Worm (Caenorhabditis elegans): ENCODE results near the gene npr-1.

Gene npr-1

DNA sequence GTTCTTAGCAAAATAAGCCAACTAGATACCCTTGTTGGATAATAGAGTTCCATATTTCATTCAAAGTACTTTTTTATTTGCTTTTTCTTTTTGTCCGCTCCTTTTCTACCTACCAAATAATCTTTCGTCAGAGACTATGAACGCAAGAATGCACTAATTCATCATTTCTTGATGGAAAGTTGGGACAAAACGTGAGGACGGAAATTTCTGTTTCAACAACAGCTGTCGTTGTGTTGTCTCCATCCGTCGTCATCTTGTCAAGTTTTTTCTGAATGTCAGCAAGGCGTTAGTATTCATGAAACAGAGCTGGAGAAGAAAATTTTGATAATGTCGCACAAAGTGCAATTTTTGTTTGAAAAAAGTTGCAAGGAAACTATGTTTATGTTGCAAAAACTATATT lies 15.0 kb upstream of the npr-1 start:
- TF ChIP-seq lin-14 (GFP tag; optimal IDR thresholded peaks at IDR 0.05) (peak; percentile 61), pax-3 (tag; optimal IDR thresholded peaks at IDR 0.05) (no peak)

DNA sequence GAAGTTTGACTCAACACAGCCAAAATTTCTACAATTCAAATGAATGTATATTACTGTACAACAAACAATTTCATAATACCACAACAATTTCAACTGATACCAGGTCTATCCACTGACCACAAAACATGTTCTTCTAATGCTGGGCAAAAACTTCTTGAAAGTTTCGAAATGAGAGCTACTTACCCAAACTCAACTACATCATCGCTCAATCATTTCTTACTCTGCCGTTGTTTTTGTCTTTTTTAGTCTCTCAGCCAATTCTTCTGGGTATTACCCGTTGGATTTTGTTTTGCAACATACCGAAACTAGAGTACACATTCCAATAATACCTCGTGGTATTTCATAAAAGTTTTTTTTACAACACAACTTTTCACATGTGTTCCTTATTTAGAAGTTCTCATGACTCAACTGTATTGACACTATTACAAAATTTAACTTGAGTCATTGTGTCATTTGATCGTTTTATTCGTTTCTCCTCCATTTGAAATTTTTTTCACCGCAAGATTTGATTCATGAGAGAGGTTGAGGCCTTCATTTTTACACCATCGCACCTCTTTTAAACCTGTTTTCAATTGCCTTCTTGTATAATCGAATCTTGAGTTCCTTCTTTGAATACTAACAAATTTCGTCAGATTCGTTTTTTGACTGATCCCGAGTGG lies 13.5 kb upstream of the npr-1 start, which contains the start of gene F43C9.2:
TSS of gene F43C9.2 (plus strand) at position 497 of the 659 bp plus-strand sequence.
- TF ChIP-seq nhr-19 (GFP tag; conservative IDR thresholded peaks at IDR 0.05) (no peak), blmp-1 (tag; optimal IDR thresholded peaks at IDR 0.05) (peak; percentile 27), nhr-85 (tag) (peak; percentile 79), nhr-12 (tag; optimal IDR thresholded peaks at IDR 0.05) (no peak), F16B12.6 (tag; optimal IDR thresholded peaks at IDR 0.05) (no peak), pag-3 (tag; optimal IDR thresholded peaks at IDR 0.05; ENCODE audit: borderline replicate concordance, insufficient read depth) (no peak), lin-35 (GFP tag; optimal IDR thresholded peaks at IDR 0.05) (peak in 1 of 2 experiments; percentile 47), sup-37 (GFP tag; optimal IDR thresholded peaks at IDR 0.05) (no peak), mep-1 (tag; optimal IDR thresholded peaks at IDR 0.05) (peak; percentile 46), elt-3 (tag; optimal IDR thresholded peaks at IDR 0.05) (peak in 1 of 6 experiments; percentile 46), nhr-20 (tag; optimal IDR thresholded peaks at IDR 0.05) (peak; percentile 16)

DNA sequence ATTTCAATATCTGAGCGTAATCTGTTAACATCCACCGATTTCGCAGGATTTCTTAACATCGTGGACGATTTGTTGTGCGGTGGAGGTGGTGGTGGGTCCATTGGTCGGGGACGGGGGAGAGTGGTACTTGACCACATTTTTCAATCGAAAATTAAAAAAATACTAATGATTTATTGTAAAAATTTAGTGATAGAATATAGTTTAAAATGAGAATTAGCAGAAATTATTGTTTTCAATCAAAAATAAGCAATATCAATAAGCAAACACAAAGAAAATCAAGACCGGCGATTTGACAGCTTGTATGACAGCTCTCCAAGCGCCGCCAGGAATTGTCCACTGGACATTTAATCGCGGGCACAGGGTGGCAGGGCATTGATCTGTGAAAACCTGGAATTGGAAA lies 12.4 kb upstream of the npr-1 start, which contains the start of gene hum-10:
TSS of gene hum-10 (minus strand) at position 101 of the 400 bp plus-strand sequence.
- TF ChIP-seq C34B4.2 (tag; optimal IDR thresholded peaks at IDR 0.05) (no peak), ceh-82 (tag; optimal IDR thresholded peaks at IDR 0.05) (no peak), fos-1 (tag; optimal IDR thresholded peaks at IDR 0.05) (no peak), swsn-7 (tag; optimal IDR thresholded peaks at IDR 0.05) (no peak), jun-1 (tag; optimal IDR thresholded peaks at IDR 0.05) (no peak), ceh-88 (GFP tag; IDR thresholded peaks at IDR 0.05) (no peak), lin-13 (GFP tag; optimal IDR thresholded peaks at IDR 0.05) (no peak), C04F5.9 (tag; optimal IDR thresholded peaks at IDR 0.05) (no peak), rnt-1 (tag; optimal IDR thresholded peaks at IDR 0.05) (no peak)

DNA sequence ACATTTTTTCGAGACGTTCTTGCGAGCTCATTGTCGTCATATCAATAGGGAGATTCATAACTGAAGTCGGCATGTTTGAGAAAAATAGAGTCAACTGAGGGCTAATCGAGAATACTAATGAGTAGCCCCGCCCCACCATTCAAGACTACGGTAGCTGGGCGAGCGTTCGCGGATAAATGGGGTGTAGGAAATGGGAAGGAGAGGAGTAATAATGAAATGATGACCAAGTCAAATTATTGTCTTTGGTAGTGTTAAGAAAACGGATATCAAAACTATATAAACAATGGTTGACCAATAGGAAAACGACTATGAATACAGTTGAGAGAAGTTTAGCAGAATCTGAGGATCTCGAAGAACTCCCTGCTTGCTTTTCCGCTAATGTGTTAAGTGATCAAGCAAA lies 8.2 kb downstream of the npr-1 start, which contains the start of gene mls-2:
TSS of gene mls-2 (minus strand) at position 101 of the 400 bp plus-strand sequence.
- TF ChIP-seq vab-15 (tag; optimal IDR thresholded peaks at IDR 0.05) (no peak), unc-98 (GFP tag; IDR thresholded peaks at IDR 0.05) (no peak), hpl-2 (GFP tag; optimal IDR thresholded peaks at IDR 0.05) (no peak), swsn-7 (tag; optimal IDR thresholded peaks at IDR 0.05) (no peak), mdl-1 (tag; optimal IDR thresholded peaks at IDR 0.05) (no peak), pag-3 (tag; optimal IDR thresholded peaks at IDR 0.05; ENCODE audit: borderline replicate concordance, insufficient read depth) (no peak), nhr-20 (tag; optimal IDR thresholded peaks at IDR 0.05) (no peak), grh-1 (GFP tag; IDR thresholded peaks at IDR 0.05) (no peak), hlh-17 (GFP tag; optimal IDR thresholded peaks at IDR 0.05; ENCODE audit: borderline replicate concordance) (no peak), sup-37 (GFP tag; optimal IDR thresholded peaks at IDR 0.05) (no peak), hlh-4 (tag; optimal IDR thresholded peaks at IDR 0.05) (no peak), nhr-76 (tag; optimal IDR thresholded peaks at IDR 0.05) (no peak), mep-1 (tag; optimal IDR thresholded peaks at IDR 0.05) (no peak), egl-13 (tag; optimal IDR thresholded peaks at IDR 0.05) (no peak), efl-1 (optimal IDR thresholded peaks at IDR 0.05) (no peak), efl-1 (GFP tag; optimal IDR thresholded peaks at IDR 0.05 in 1 of 2) (no peak), lin-15B (tag; optimal IDR thresholded peaks at IDR 0.05) (no peak), elt-3 (tag; optimal IDR thresholded peaks at IDR 0.05) (no peak)

DNA sequence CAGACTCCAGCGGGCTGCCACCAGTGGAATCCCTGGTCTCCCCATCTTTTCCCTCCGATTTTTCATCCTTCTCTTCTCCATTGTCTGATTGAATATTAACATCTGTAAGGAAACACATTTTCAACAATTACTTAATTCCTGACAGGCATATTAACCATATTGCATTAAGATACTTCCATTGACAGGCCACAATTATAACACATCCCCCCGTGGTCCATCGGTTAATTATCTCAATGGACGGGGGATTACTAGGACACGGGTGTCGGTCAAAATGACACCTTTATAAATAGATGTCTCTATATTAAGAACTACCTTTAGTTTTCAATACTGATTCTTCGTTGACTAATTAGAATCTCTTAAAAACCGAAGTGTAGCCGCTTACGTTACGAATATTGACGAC lies 10.1 kb downstream of the npr-1 start:
- TF ChIP-seq ceh-90 (tag; optimal IDR thresholded peaks at IDR 0.05), result no peak
- no peak for TF ChIP-seq lin-15B (tag; optimal IDR thresholded peaks at IDR 0.05)
- TF ChIP-seq sup-37 (GFP tag; optimal IDR thresholded peaks at IDR 0.05), result no peak
- no peak for TF ChIP-seq hlh-17 (GFP tag; optimal IDR thresholded peaks at IDR 0.05; ENCODE audit: borderline replicate concordance)
- no peak for TF ChIP-seq nhr-12 (tag; optimal IDR thresholded peaks at IDR 0.05)
- no peak for TF ChIP-seq F16B12.6 (tag; optimal IDR thresholded peaks at IDR 0.05)
- no peak for TF ChIP-seq C34B4.2 (tag; optimal IDR thresholded peaks at IDR 0.05)
- no peak for TF ChIP-seq skn-1 (tag; optimal IDR thresholded peaks at IDR 0.05)
- no peak for TF ChIP-seq sptf-1 (tag; optimal IDR thresholded peaks at IDR 0.05)
